Worm (Caenorhabditis elegans): ENCODE measurements around the gene Y53F4B.36.

ce11 chrII:15178494-15178893 lies 2.8 kb downstream of the Y53F4B.36 start, which contains the start of gene gst-32:
- no peak for TF ChIP-seq zag-1 (tag; optimal IDR thresholded peaks at IDR 0.05)
- no peak for TF ChIP-seq tbx-2 (tag; optimal IDR thresholded peaks at IDR 0.05)
- TF ChIP-seq lin-39 (tag; optimal IDR thresholded peaks at IDR 0.05), result no peak
- TF ChIP-seq dpl-1 (GFP tag; optimal IDR thresholded peaks at IDR 0.05), result no peak
- no peak for TF ChIP-seq nhr-71 (tag; optimal IDR thresholded peaks at IDR 0.05)
- TF ChIP-seq blmp-1 (tag; optimal IDR thresholded peaks at IDR 0.05), result no peak
- TF ChIP-seq grh-1 (GFP tag; IDR thresholded peaks at IDR 0.05), result no peak
- TF ChIP-seq nhr-19 (GFP tag; conservative IDR thresholded peaks at IDR 0.05), result no peak
- no peak for TF ChIP-seq jun-1 (tag; optimal IDR thresholded peaks at IDR 0.05)

Measured in whole organism, L1 larva.